Fruit fly (Drosophila melanogaster): Measurements from ENCODE around the gene Gr98c.

dm6 chr3R:27568545-27568944 is 24.3 kb downstream of the Gr98c start:
- TF ChIP-seq Ets21C (GFP tag; optimal IDR thresholded peaks at IDR 0.05) (no peak), lz (GFP tag; optimal IDR thresholded peaks at IDR 0.05) (no peak), CG16779 (tag; optimal IDR thresholded peaks at IDR 0.05) (no peak), ss (GFP tag; optimal IDR thresholded peaks at IDR 0.05) (no peak), CG11902 (GFP tag; optimal IDR thresholded peaks at IDR 0.05) (no peak)
